Fruit fly (Drosophila melanogaster): Measurements from ENCODE around the gene CG12084.

The CG12084 gene

DNA sequence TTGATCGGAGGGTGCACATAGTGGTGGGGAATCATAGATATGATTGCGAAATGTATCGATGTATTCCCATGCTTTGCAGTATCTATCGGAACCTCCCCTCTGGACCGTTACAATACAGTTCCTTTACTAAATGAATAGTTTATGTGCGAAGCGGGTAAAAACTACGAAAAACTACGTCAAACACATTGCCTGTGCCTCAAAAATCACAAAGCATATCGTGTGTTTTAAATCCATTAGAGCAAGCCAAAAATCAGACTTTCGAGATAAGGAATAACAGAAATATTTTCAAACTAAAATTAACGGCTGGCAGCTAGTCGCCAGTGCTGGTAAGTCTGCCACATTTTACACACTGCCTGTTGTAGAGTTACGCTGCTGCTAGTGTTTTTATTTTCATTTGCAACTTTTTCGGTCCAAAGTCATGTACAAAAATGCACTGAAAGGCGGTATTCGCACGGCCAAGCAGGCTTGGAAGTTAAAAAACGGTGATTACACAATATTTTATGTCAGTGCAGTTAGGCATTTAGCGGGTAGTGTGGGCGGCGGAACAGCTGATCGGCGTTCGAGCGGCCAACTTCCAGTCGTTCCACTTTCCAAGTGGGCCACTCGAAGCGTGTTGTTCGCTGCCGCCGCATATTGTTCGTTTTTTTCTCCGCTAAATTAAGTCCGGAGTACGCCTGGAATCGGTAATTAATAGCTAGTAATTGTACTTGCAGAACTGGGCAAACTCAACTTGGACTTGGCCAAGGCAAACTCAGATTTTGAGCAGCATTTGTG, 21.0 kb upstream of the CG12084 start:
- TF ChIP-seq ewg (GFP tag; optimal IDR thresholded peaks at IDR 0.05) (peak; percentile 60), CG15514 (GFP tag; optimal IDR thresholded peaks at IDR 0.05) (peak; percentile 93), sug (tag; optimal IDR thresholded peaks at IDR 0.05) (no peak), CG9817 (tag; optimal IDR thresholded peaks at IDR 0.05) (no peak), CG8944 (GFP tag; optimal IDR thresholded peaks at IDR 0.05) (peak; percentile 66), ems (GFP tag; optimal IDR thresholded peaks at IDR 0.05) (peak; percentile 15), CrebB (tag; optimal IDR thresholded peaks at IDR 0.05) (no peak), exex (tag; optimal IDR thresholded peaks at IDR 0.05) (peak; percentile 5), ind (GFP tag; optimal IDR thresholded peaks at IDR 0.05) (peak; percentile 77), CG14441 (GFP tag; IDR thresholded peaks at IDR 0.05) (peak; percentile 54; the same call in 1 of the 2 replicates), Ssrp (tag; optimal IDR thresholded peaks at IDR 0.05) (no peak), grn (GFP tag; optimal IDR thresholded peaks at IDR 0.05) (peak; percentile 46), ara (GFP tag; IDR thresholded peaks at IDR 0.05) (peak; percentile 66), CG1647 (GFP tag; optimal IDR thresholded peaks at IDR 0.05) (peak; percentile 64), NfI (GFP tag; optimal IDR thresholded peaks at IDR 0.05) (peak; percentile 52), bsh (GFP tag; optimal IDR thresholded peaks at IDR 0.05) (peak; percentile 41 to 43), Ets65A (GFP tag) (peak; percentile 97), Awh (GFP tag; IDR thresholded peaks at IDR 0.05) (0 out of 2 replicates have a peak, but pooled peaks have one; percentile 43), fd96Cb (tag; optimal IDR thresholded peaks at IDR 0.05) (no peak), CG6765 (GFP tag; optimal IDR thresholded peaks at IDR 0.05) (no peak), Meics (GFP tag; optimal IDR thresholded peaks at IDR 0.05) (no peak), vvl (GFP tag; IDR thresholded peaks at IDR 0.05) (peak; percentile 71), CHES-1-like (GFP tag; optimal IDR thresholded peaks at IDR 0.05) (peak; percentile 52), CG7357 (GFP tag; IDR thresholded peaks at IDR 0.05) (no peak), CG13624 (GFP tag; optimal IDR thresholded peaks at IDR 0.05) (peak; percentile 69), CG9932 (GFP tag; IDR thresholded peaks at IDR 0.05) (peak; percentile 77), Antp (GFP tag; optimal IDR thresholded peaks at IDR 0.05) (peak; percentile 80), H2.0 (GFP tag; IDR thresholded peaks at IDR 0.05) (peak; percentile 64), chif (GFP tag; optimal IDR thresholded peaks at IDR 0.05) (peak; percentile 50 to 70), H15 (GFP tag; IDR thresholded peaks at IDR 0.05) (peak; percentile 45; the same call in 1 of the 3 replicates), Max (GFP tag; optimal IDR thresholded peaks at IDR 0.05) (peak; percentile 67), luna (GFP tag; optimal IDR thresholded peaks at IDR 0.05) (peak; percentile 64), grau (tag; optimal IDR thresholded peaks at IDR 0.05) (no peak), Hsf (GFP tag; optimal IDR thresholded peaks at IDR 0.05) (peak; percentile 77), pan (optimal IDR thresholded peaks at IDR 0.05) (no peak), pan (GFP tag; optimal IDR thresholded peaks at IDR 0.05 in 1 of 2, IDR thresholded peaks at IDR 0.05 in 1 of 2) (peak in 1 of 2 experiments; percentile 23), CG3407 (GFP tag; optimal IDR thresholded peaks at IDR 0.05) (peak; percentile 17), sob (GFP tag; IDR thresholded peaks at IDR 0.05) (peak; percentile 53), CG11696 (GFP tag; IDR thresholded peaks at IDR 0.05) (no peak), Hmr (GFP tag; optimal IDR thresholded peaks at IDR 0.05) (peak; percentile 51), CG4617 (GFP tag; optimal IDR thresholded peaks at IDR 0.05; ENCODE audit: borderline replicate concordance) (peak; percentile 52), CG7963 (GFP tag; IDR thresholded peaks at IDR 0.05; ENCODE audit: partially characterized antibody) (peak; percentile 72; the same call in 2 of the 3 replicates), Dref (GFP tag; IDR thresholded peaks at IDR 0.05) (peak; percentile 79), CG1233 (GFP tag; optimal IDR thresholded peaks at IDR 0.05) (peak; percentile 24), CG13287 (GFP tag; IDR thresholded peaks at IDR 0.05; ENCODE audit: partially characterized antibody) (peak; percentile 75), mam (GFP tag; optimal IDR thresholded peaks at IDR 0.05) (peak; percentile 81), chm (GFP tag; IDR thresholded peaks at IDR 0.05) (no peak), dmrt11E (tag; optimal IDR thresholded peaks at IDR 0.05) (peak; percentile 47), ttk (GFP tag; IDR thresholded peaks at IDR 0.05) (no peak), fu2 (GFP tag; optimal IDR thresholded peaks at IDR 0.05) (peak; percentile 70)
